Worm (Caenorhabditis elegans) whole organism, young adult: ENCODE data around the gene K10H10.6.
A peak's percentile ranks its signal among the peaks of the same experiment; 100 is the strongest.

ENCODE experiments used
- B0019.2 ChIP-seq: fragments of 200-800 bp; sonication (Bioruptor generic); conservative IDR thresholded peaks from 2 replicates; pipeline ENCODE4 v1.3.6; 2022; ENCODE audit warnings: missing genetic modification reagents, missing genetic modification characterization, missing compliant biosample characterization
- C17E4.6 ChIP-seq: fragments of 200-800 bp; sonication (Bioruptor generic); IDR thresholded peaks from 2 replicates; pipeline ENCODE4 v1.3.6; 2022; ENCODE audit warnings: missing genetic modification reagents, missing genetic modification characterization, missing compliant biosample characterization
- F22D6.2 ChIP-seq: sonication (generic microtip); optimal IDR thresholded peaks from 2 replicates; lab custom pipeline; 2016; ENCODE audit warnings: mild to moderate bottlenecking, missing genetic modification characterization, missing compliant biosample characterization
- F39B2.1 ChIP-seq: fragments of 200-800 bp; sonication (Bioruptor generic); IDR thresholded peaks from 2 replicates; pipeline ENCODE4 v1.3.6; 2022; ENCODE audit warnings: missing genetic modification reagents, missing genetic modification characterization, missing compliant biosample characterization
- F52B5.7 ChIP-seq: sonication (generic microtip); optimal IDR thresholded peaks from 2 replicates; lab custom pipeline; 2016; ENCODE audit warnings: mild to moderate bottlenecking, missing genetic modification characterization, missing compliant biosample characterization
- F57A8.1 ChIP-seq: fragments of 200-800 bp; sonication (Bioruptor generic); optimal IDR thresholded peaks from 2 replicates; lab custom pipeline; 2018; ENCODE audit warnings: mild to moderate bottlenecking, missing genetic modification characterization, moderate library complexity, missing compliant biosample characterization
- F57C9.4 ChIP-seq: sonication (generic microtip); optimal IDR thresholded peaks from 2 replicates; lab custom pipeline; 2017; ENCODE audit warnings: mild to moderate bottlenecking, missing genetic modification characterization, missing compliant biosample characterization
- Y53F4B.3 ChIP-seq: fragments of 200-800 bp; sonication (Bioruptor generic); IDR thresholded peaks from 2 replicates; pipeline ENCODE4 v1.3.6; 2022; ENCODE audit warnings: missing genetic modification reagents, missing genetic modification characterization, missing compliant biosample characterization
- Y67H2A.10 ChIP-seq: fragments of 200-800 bp; sonication (Bioruptor generic); conservative IDR thresholded peaks from 2 replicates; pipeline ENCODE4 v1.3.6; 2022; ENCODE audit warnings: missing genetic modification reagents, missing genetic modification characterization, missing compliant biosample characterization
- Y79H2A.3 ChIP-seq: fragments of 200-800 bp; sonication (Bioruptor generic); conservative IDR thresholded peaks from 2 replicates; pipeline ENCODE4 v1.3.6; 2022; ENCODE audit warnings: missing genetic modification reagents, missing genetic modification characterization, missing compliant biosample characterization
- ZK185.1 ChIP-seq: sonication (generic microtip); optimal IDR thresholded peaks from 2 replicates; lab custom pipeline; 2016; ENCODE audit warnings: mild to moderate bottlenecking, missing genetic modification characterization, missing compliant biosample characterization; ENCODE audit not compliant: poor library complexity, severe bottlenecking
- ama-1 ChIP-seq, 3 experiments: fragments of 150-350 bp in 1 of 3; sonication (generic microtip) in 2 of 3; optimal IDR thresholded peaks; 2 replicates each; lab custom pipeline; 2014 to 2018; ENCODE audit warnings: missing biosample characterization in 2 of 3, missing genetic modification characterization in 2 of 3, missing genetic modification reagents in 2 of 3
- aptf-2 ChIP-seq: fragments of 200-800 bp; sonication (Bioruptor generic); conservative IDR thresholded peaks from 2 replicates; pipeline ENCODE4 v1.3.6; 2022; ENCODE audit warnings: missing genetic modification reagents, missing genetic modification characterization, missing compliant biosample characterization
- aptf-3 ChIP-seq: fragments of 200-800 bp; sonication (Bioruptor generic); IDR thresholded peaks from 2 replicates; pipeline ENCODE4 v1.3.6; 2022; ENCODE audit warnings: missing genetic modification characterization, missing compliant biosample characterization
- athp-1 ChIP-seq: sonication (generic microtip); optimal IDR thresholded peaks from 2 replicates; lab custom pipeline; 2017; ENCODE audit warnings: mild to moderate bottlenecking, missing genetic modification characterization, missing compliant biosample characterization
- cebp-1 ChIP-seq, 2 experiments: fragments of 200-800 bp in 1 of 2; sonication (Bioruptor generic) in 1 of 2; sonication (generic microtip) in 1 of 2; IDR thresholded peaks in 1 of 2; optimal IDR thresholded peaks in 1 of 2; 2 replicates each; pipeline versions ENCODE4 v1.3.6 to Lab custom; 2017 to 2022; ENCODE audit warnings: missing compliant biosample characterization in 2 of 2, missing genetic modification characterization in 2 of 2, mild to moderate bottlenecking in 1 of 2, missing genetic modification reagents in 1 of 2, moderate library complexity in 1 of 2
- ceh-100 ChIP-seq: fragments of 200-800 bp; sonication (Bioruptor generic); IDR thresholded peaks from 2 replicates; pipeline ENCODE4 v1.3.6; 2022; ENCODE audit warnings: missing genetic modification reagents, missing genetic modification characterization, missing compliant biosample characterization
- ceh-79 ChIP-seq: sonication (generic microtip); optimal IDR thresholded peaks from 2 replicates; lab custom pipeline; 2017; ENCODE audit warnings: mild to moderate bottlenecking, missing genetic modification characterization, missing compliant biosample characterization
- efl-1 ChIP-seq: fragments of 150-350 bp; optimal IDR thresholded peaks from 2 replicates; lab custom pipeline; 2014; ENCODE audit warnings: missing biosample characterization, missing genetic modification reagents, missing genetic modification characterization
- egl-18 ChIP-seq: fragments of 200-800 bp; sonication (Bioruptor generic); IDR thresholded peaks from 2 replicates; pipeline ENCODE4 v1.3.6; 2022; ENCODE audit warnings: missing genetic modification reagents, missing genetic modification characterization, missing compliant biosample characterization
- egl-44 ChIP-seq: fragments of 200-800 bp; sonication (Bioruptor generic); IDR thresholded peaks from 2 replicates; pipeline ENCODE4 v1.3.6; 2022; ENCODE audit warnings: missing genetic modification reagents, missing genetic modification characterization, missing compliant biosample characterization
- egrh-3 ChIP-seq: fragments of 200-800 bp; sonication (Bioruptor generic); IDR thresholded peaks from 2 replicates; pipeline ENCODE4 v1.3.6; 2022; ENCODE audit warnings: missing genetic modification reagents, missing genetic modification characterization, missing compliant biosample characterization
- ekl-4 ChIP-seq: fragments of 200-800 bp; sonication (Bioruptor generic); IDR thresholded peaks from 2 replicates; pipeline ENCODE4 v1.3.6; 2022; ENCODE audit warnings: missing genetic modification reagents, missing genetic modification characterization, missing compliant biosample characterization
- ets-4 ChIP-seq: fragments of 200-800 bp; sonication (Bioruptor generic); optimal IDR thresholded peaks from 2 replicates; lab custom pipeline; 2018; ENCODE audit warnings: mild to moderate bottlenecking, missing genetic modification characterization, missing compliant biosample characterization
- gei-17 ChIP-seq: fragments of 200-800 bp; sonication (Bioruptor generic); optimal IDR thresholded peaks from 2 replicates; lab custom pipeline; 2018; ENCODE audit warnings: mild to moderate bottlenecking, missing genetic modification characterization, missing compliant biosample characterization
- hlh-12 ChIP-seq: sonication (generic microtip); optimal IDR thresholded peaks from 2 replicates; lab custom pipeline; 2016; ENCODE audit warnings: missing genetic modification characterization, missing compliant biosample characterization
- hlh-26 ChIP-seq: fragments of 200-800 bp; sonication (Bioruptor generic); conservative IDR thresholded peaks from 2 replicates; pipeline ENCODE4 v1.3.6; 2022; ENCODE audit warnings: missing genetic modification reagents, missing genetic modification characterization, missing compliant biosample characterization
- hmg-1.2 ChIP-seq: fragments of 200-800 bp; sonication (Bioruptor generic); IDR thresholded peaks from 2 replicates; pipeline ENCODE4 v1.3.6; 2022; ENCODE audit warnings: missing genetic modification reagents, missing genetic modification characterization, missing compliant biosample characterization
- lag-1 ChIP-seq: fragments of 200-800 bp; sonication (Bioruptor generic); IDR thresholded peaks from 2 replicates; pipeline ENCODE4 v1.3.6; 2022; ENCODE audit warnings: missing genetic modification reagents, missing genetic modification characterization, missing compliant biosample characterization
- let-526 ChIP-seq: fragments of 200-800 bp; sonication (Bioruptor generic); IDR thresholded peaks from 2 replicates; pipeline ENCODE4 v1.3.6; 2022; ENCODE audit warnings: missing genetic modification reagents, missing genetic modification characterization, missing compliant biosample characterization
- lir-1 ChIP-seq: fragments of 200-800 bp; sonication (Bioruptor generic); conservative IDR thresholded peaks from 2 replicates; pipeline ENCODE4 v1.3.6; 2022; ENCODE audit warnings: missing genetic modification reagents, missing genetic modification characterization, missing compliant biosample characterization
- mcd-1 ChIP-seq: fragments of 200-800 bp; sonication (Bioruptor generic); IDR thresholded peaks from 2 replicates; pipeline ENCODE4 v1.3.6; 2022; ENCODE audit warnings: missing genetic modification reagents, missing genetic modification characterization, missing compliant biosample characterization
- mxl-1 ChIP-seq: sonication (generic microtip); optimal IDR thresholded peaks from 2 replicates; lab custom pipeline; 2016; ENCODE audit warnings: missing genetic modification characterization, missing compliant biosample characterization
- nhr-120 ChIP-seq: fragments of 200-800 bp; sonication (Bioruptor generic); IDR thresholded peaks from 2 replicates; pipeline ENCODE4 v1.3.6; 2022; ENCODE audit warnings: missing genetic modification characterization, missing compliant biosample characterization
- nhr-80 ChIP-seq: sonication (generic microtip); optimal IDR thresholded peaks from 2 replicates; lab custom pipeline; 2016; ENCODE audit warnings: missing genetic modification characterization, missing compliant biosample characterization
- pbrm-1 ChIP-seq: fragments of 200-800 bp; sonication (Bioruptor generic); IDR thresholded peaks from 2 replicates; pipeline ENCODE4 v1.3.6; 2022; ENCODE audit warnings: missing genetic modification reagents, missing genetic modification characterization, missing compliant biosample characterization
- rpc-1 ChIP-seq, 2 experiments: fragments of 150-350 bp in 1 of 2; sonication (generic microtip) in 1 of 2; optimal IDR thresholded peaks; 2 replicates each; lab custom pipeline; 2014 to 2018; ENCODE audit warnings: missing biosample characterization in 1 of 2, missing genetic modification characterization in 1 of 2, missing genetic modification reagents in 1 of 2, missing genotype in 1 of 2
- sdz-38 ChIP-seq: sonication (generic microtip); optimal IDR thresholded peaks from 2 replicates; lab custom pipeline; 2016; ENCODE audit warnings: missing genotype, missing genetic modification characterization, missing compliant biosample characterization
- sea-2 ChIP-seq: fragments of 200-800 bp; sonication (Bioruptor generic); IDR thresholded peaks from 2 replicates; pipeline ENCODE4 v1.3.6; 2022; ENCODE audit warnings: missing genetic modification characterization, missing compliant biosample characterization
- snpc-1.1 ChIP-seq: sonication (generic microtip); optimal IDR thresholded peaks from 2 replicates; lab custom pipeline; 2017; ENCODE audit warnings: missing genetic modification characterization, mild to moderate bottlenecking, missing compliant biosample characterization, antibody characterized with exemption, moderate library complexity, missing genotype, missing genetic modification reagents; ENCODE audit not compliant: insufficient read depth
- somi-1 ChIP-seq: fragments of 200-800 bp; sonication (Bioruptor generic); optimal IDR thresholded peaks from 2 replicates; lab custom pipeline; 2018; ENCODE audit warnings: mild to moderate bottlenecking, missing genetic modification characterization, missing compliant biosample characterization
- sptf-2 ChIP-seq: fragments of 200-800 bp; sonication (Bioruptor generic); optimal IDR thresholded peaks from 2 replicates; lab custom pipeline; 2018; ENCODE audit warnings: mild to moderate bottlenecking, missing genetic modification characterization, missing compliant biosample characterization
- tbx-9 ChIP-seq: sonication (generic microtip); optimal IDR thresholded peaks from 2 replicates; lab custom pipeline; 2016; ENCODE audit warnings: borderline replicate concordance, missing genetic modification characterization, inconsistent platforms, missing compliant biosample characterization
- unc-62 ChIP-seq: fragments of 150-350 bp; optimal IDR thresholded peaks from 2 replicates; lab custom pipeline; 2014; ENCODE audit warnings: missing biosample characterization, missing genetic modification reagents, missing genetic modification characterization
- xnd-1 ChIP-seq: sonication (generic microtip); optimal IDR thresholded peaks from 2 replicates; lab custom pipeline; 2016; ENCODE audit warnings: missing genotype, missing genetic modification reagents, missing genetic modification characterization, missing compliant biosample characterization
- ztf-18 ChIP-seq: sonication (generic microtip); optimal IDR thresholded peaks from 2 replicates; lab custom pipeline; 2016; ENCODE audit warnings: missing genotype, mild to moderate bottlenecking, missing genetic modification characterization, missing compliant biosample characterization
- ztf-26 ChIP-seq: sonication (generic microtip); optimal IDR thresholded peaks from 2 replicates; lab custom pipeline; 2017; ENCODE audit warnings: missing genetic modification characterization, missing compliant biosample characterization

The K10H10.6 gene

DNA sequence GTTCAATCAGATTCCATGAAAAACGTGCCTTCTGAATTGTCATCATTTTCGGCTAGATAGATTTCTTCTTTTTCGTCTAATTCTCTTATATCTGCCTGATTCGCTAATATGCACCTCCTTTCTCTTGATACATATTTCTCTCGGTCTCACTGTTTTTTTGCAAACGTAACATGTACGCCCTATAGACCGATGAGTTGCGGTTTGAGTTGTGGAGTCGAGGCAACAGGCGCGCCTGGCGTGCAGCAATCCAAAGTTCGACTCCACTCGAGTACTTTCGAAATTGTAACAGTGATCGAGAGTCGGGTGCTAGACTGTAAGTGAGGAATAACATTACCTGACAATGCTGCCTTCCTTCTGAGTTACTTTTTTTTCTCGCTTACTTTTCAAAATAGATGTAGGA lies 6.3 kb upstream of the K10H10.6 start (continued):
- TF ChIP-seq sea-2 (GFP tag; lab: Robert Waterston, UW) (peak; percentile 86; the same call in 1 of the 2 replicates), athp-1 (peak; percentile 77), lir-1 (GFP tag; lab: Robert Waterston, UW) (peak; percentile 67), mcd-1 (peak; percentile 71), snpc-1.1 (tag; lab: Kevin White, UChicago) (peak; percentile 86), aptf-3 (0 out of 2 replicates have a peak, but pooled peaks have one; percentile 70), ekl-4 (GFP tag; lab: Robert Waterston, UW) (peak; percentile 89), xnd-1 (no peak), egrh-3 (GFP tag; lab: Robert Waterston, UW) (peak; percentile 58; the same call in 1 of the 2 replicates), rpc-1 (optimal IDR thresholded peaks at IDR 0.05; lab: Kevin White, UChicago) (peak; percentile 93), rpc-1 (tag; optimal IDR thresholded peaks at IDR 0.05; lab: Kevin White, UChicago) (peak; percentile 98), ceh-79 (tag; lab: Kevin White, UChicago) (peak; percentile 58), ZK185.1 (tag; lab: Kevin White, UChicago) (peak; percentile 87), gei-17 (GFP tag; lab: Kevin White, UChicago) (peak; percentile 59), F39B2.1 (no peak), F52B5.7 (tag; lab: Kevin White, UChicago) (peak; percentile 95), hlh-26 (GFP tag; lab: Robert Waterston, UW) (no peak), ztf-18 (peak; percentile 87), ztf-26 (tag; lab: Kevin White, UChicago) (peak; percentile 91), hmg-1.2 (GFP tag; lab: Robert Waterston, UW) (peak; percentile 84), hlh-12 (tag; lab: Kevin White, UChicago) (peak; percentile 31), F57C9.4 (tag; lab: Kevin White, UChicago) (peak; percentile 76), cebp-1 (GFP tag; IDR thresholded peaks at IDR 0.05; lab: Robert Waterston, UW) (peak; percentile 47; the same call in 1 of the 2 replicates), cebp-1 (tag; optimal IDR thresholded peaks at IDR 0.05; lab: Kevin White, UChicago) (peak; percentile 85), egl-18 (GFP tag; lab: Robert Waterston, UW) (no peak), C17E4.6 (0 out of 2 replicates have a peak, but pooled peaks have one; percentile 69), sdz-38 (peak; percentile 8), tbx-9 (tag; lab: Kevin White, UChicago) (peak; percentile 59), mxl-1 (tag; lab: Kevin White, UChicago) (peak; percentile 95), nhr-80 (tag; lab: Kevin White, UChicago) (peak; percentile 73), ama-1 (optimal IDR thresholded peaks at IDR 0.05; lab: Kevin White, UChicago) (peak; percentile 9), ama-1 (GFP tag; optimal IDR thresholded peaks at IDR 0.05; lab: Kevin White, UChicago) (peak; percentile 46 to 95), Y79H2A.3 (no peak; the same call in 1 of the 2 replicates), efl-1 (GFP tag; lab: Kevin White, UChicago) (peak; percentile 9), nhr-120 (GFP tag; lab: Robert Waterston, UW) (peak; percentile 89; the same call in 1 of the 2 replicates), aptf-2 (GFP tag; lab: Robert Waterston, UW) (peak; percentile 72; the same call in 1 of the 2 replicates), unc-62 (GFP tag; lab: Kevin White, UChicago) (no peak), ets-4 (GFP tag; lab: Kevin White, UChicago) (peak; percentile 64), F22D6.2 (tag; lab: Kevin White, UChicago) (peak; percentile 42), Y67H2A.10 (GFP tag; lab: Robert Waterston, UW) (peak; percentile 36; the same call in 1 of the 2 replicates), Y53F4B.3 (GFP tag; lab: Robert Waterston, UW) (no peak; the same call in 1 of the 2 replicates), pbrm-1 (GFP tag; lab: Robert Waterston, UW) (peak; percentile 72; the same call in 1 of the 2 replicates), ceh-100 (GFP tag; lab: Robert Waterston, UW) (peak; percentile 67), somi-1 (GFP tag; lab: Kevin White, UChicago) (peak; percentile 83), B0019.2 (GFP tag; lab: Robert Waterston, UW) (peak; percentile 42; the same call in 1 of the 2 replicates), let-526 (GFP tag; lab: Robert Waterston, UW) (peak; percentile 55; the same call in 1 of the 2 replicates), egl-44 (GFP tag; lab: Robert Waterston, UW) (peak; percentile 94), sptf-2 (GFP tag; lab: Kevin White, UChicago) (peak; percentile 86), lag-1 (no peak), F57A8.1 (GFP tag; lab: Kevin White, UChicago) (peak; percentile 92)
